Worm (Caenorhabditis elegans) whole organism, midembryonic: ENCODE data around the gene nas-21.

Source experiments
- T22C8.4 ChIP-seq: fragments of 200-800 bp; sonication (Bioruptor generic); IDR thresholded peaks from 2 replicates; pipeline ENCODE4 v1.3.6; 2022; ENCODE audit warnings: missing genetic modification characterization, missing compliant biosample characterization
- cog-1 ChIP-seq: sonication (generic microtip); optimal IDR thresholded peaks from 2 replicates; lab custom pipeline; 2016; ENCODE audit warnings: missing genetic modification characterization, missing compliant biosample characterization
- med-1 ChIP-seq: sonication (generic microtip); optimal IDR thresholded peaks from 2 replicates; lab custom pipeline; 2017; ENCODE audit warnings: missing genetic modification characterization, mild to moderate bottlenecking, missing compliant biosample characterization, antibody characterized with exemption, missing genetic modification reagents; ENCODE audit not compliant: insufficient read depth
- ref-1 ChIP-seq: fragments of 200-800 bp; sonication (Bioruptor generic); conservative IDR thresholded peaks from 2 replicates; pipeline ENCODE4 v1.3.6; 2022; ENCODE audit warnings: missing genetic modification reagents, missing genetic modification characterization, missing compliant biosample characterization
- tab-1 ChIP-seq: fragments of 200-800 bp; sonication (Bioruptor generic); IDR thresholded peaks from 2 replicates; pipeline ENCODE4 v1.3.6; 2022; ENCODE audit warnings: missing genetic modification characterization, missing compliant biosample characterization
- ztf-23 ChIP-seq: fragments of 200-800 bp; sonication (Bioruptor generic); IDR thresholded peaks from 2 replicates; pipeline ENCODE4 v1.3.6; 2022; ENCODE audit warnings: missing genetic modification reagents, missing genetic modification characterization, missing compliant biosample characterization
- ztf-29 ChIP-seq: fragments of 200-800 bp; sonication (Bioruptor generic); IDR thresholded peaks from 2 replicates; pipeline ENCODE4 v1.3.6; 2022; ENCODE audit warnings: missing genetic modification reagents, missing genetic modification characterization, missing compliant biosample characterization

- TF ChIP-seq ref-1 (no peak), T22C8.4 (GFP tag; lab: Robert Waterston, UW) (no peak), ztf-29 (no peak), med-1 (GFP tag; lab: Kevin White, UChicago) (no peak), ztf-23 (no peak), tab-1 (GFP tag; lab: Robert Waterston, UW) (no peak), cog-1 (tag; lab: Kevin White, UChicago) (no peak)
Observed at ce11 chrV:11472209-11472608, at the start of gene nas-21, which contains the start of gene nas-20.
